Fruit fly (Drosophila melanogaster) whole organism, pupa: ENCODE data around the gene mRpS7.

Experiments used
- CG12605 ChIP-seq: fragments of 200-800 bp; sonication (Bioruptor generic); IDR thresholded peaks from 2 replicates; pipeline ENCODE4 v1.3.6; 2022; ENCODE audit warnings: missing biosample characterization, missing genetic modification characterization
- CG13204 ChIP-seq: fragments of 200-800 bp; sonication (Bioruptor generic); optimal IDR thresholded peaks from 2 replicates; lab custom pipeline; 2018; ENCODE audit warnings: missing biosample characterization, mild to moderate bottlenecking, missing genetic modification characterization, moderate library complexity
- CG15710 ChIP-seq: fragments of 200-800 bp; sonication (Bioruptor generic); optimal IDR thresholded peaks from 2 replicates; lab custom pipeline; 2018; ENCODE audit warnings: missing biosample characterization, mild to moderate bottlenecking, missing genetic modification characterization, moderate library complexity
- CG9948 ChIP-seq: fragments of 200-800 bp; sonication (Bioruptor generic); optimal IDR thresholded peaks from 2 replicates; lab custom pipeline; 2018; ENCODE audit warnings: missing biosample characterization, mild to moderate bottlenecking, missing genetic modification characterization, moderate library complexity
- EcR ChIP-seq: fragments of 200-800 bp; sonication (Bioruptor generic); optimal IDR thresholded peaks from 3 replicates; lab custom pipeline; 2019; ENCODE audit warnings: missing biosample characterization, missing genetic modification characterization, mild to moderate bottlenecking, moderate library complexity, missing genetic modification reagents
- Ets98B ChIP-seq: fragments of 200-800 bp; sonication (Bioruptor generic); IDR thresholded peaks from 2 replicates; pipeline ENCODE4 v1.3.6; 2022; ENCODE audit warnings: missing biosample characterization, missing genetic modification characterization
- Snoo ChIP-seq: fragments of 200-800 bp; sonication (Bioruptor generic); optimal IDR thresholded peaks from 3 replicates; lab custom pipeline; 2017; ENCODE audit warnings: missing biosample characterization, mild to moderate bottlenecking, missing genetic modification characterization, inconsistent platforms
- fd96Ca ChIP-seq: fragments of 200-800 bp; sonication (Bioruptor generic); IDR thresholded peaks from 3 replicates; pipeline ENCODE4 v1.3.6; 2022; ENCODE audit warnings: missing biosample characterization, missing genetic modification characterization
- gl ChIP-seq: fragments of 200-800 bp; sonication (Bioruptor generic); optimal IDR thresholded peaks from 2 replicates; lab custom pipeline; 2018; ENCODE audit warnings: missing biosample characterization, mild to moderate bottlenecking, missing genetic modification characterization

- TF ChIP-seq fd96Ca (GFP tag; lab: Robert Waterston, UW) (no peak), CG9948 (tag; lab: Kevin White, UChicago) (no peak), EcR (no peak), Snoo (tag; lab: Kevin White, UChicago) (no peak), CG15710 (no peak), CG13204 (GFP tag; lab: Kevin White, UChicago) (no peak), Ets98B (GFP tag; lab: Robert Waterston, UW) (no peak), CG12605 (GFP tag; lab: Robert Waterston, UW) (no peak), gl (tag; lab: Kevin White, UChicago) (no peak)
These were observed 35.3 kb upstream of the mRpS7 start for dm6 chr2L:10351130-10351529.
